Worm (Caenorhabditis elegans): ENCODE results near the gene grd-10.
A peak's percentile ranks its signal among the peaks of the same experiment; 100 is the strongest.
"Not testable (repeated sequence)": the region's sequence is repeated elsewhere in the genome, so short reads cannot be mapped to it uniquely, and the experiment has no call there.

The grd-10 gene

ce11 chrIV:3440848-3441247 is at the start of gene grd-10:
Gene grd-10 (plus strand): TSS chrIV:3441055.
- TF ChIP-seq lin-38 (GFP tag; IDR thresholded peaks at IDR 0.05) (no peak), hlh-11 (tag; optimal IDR thresholded peaks at IDR 0.05) (no peak), mes-2 (tag; optimal IDR thresholded peaks at IDR 0.05; ENCODE audit: poor library complexity, severe bottlenecking) (no peak), T20F7.1 (GFP tag; optimal IDR thresholded peaks at IDR 0.05) (no peak), gei-8 (GFP tag; optimal IDR thresholded peaks at IDR 0.05) (no peak), spr-3 (GFP tag; optimal IDR thresholded peaks at IDR 0.05) (no peak), lir-3 (tag; optimal IDR thresholded peaks at IDR 0.05) (no peak), nhr-111 (GFP tag; optimal IDR thresholded peaks at IDR 0.05) (no peak), ceh-44 (GFP tag; IDR thresholded peaks at IDR 0.05) (no peak), nhr-42 (GFP tag; IDR thresholded peaks at IDR 0.05) (no peak), T26A8.4 (GFP tag; IDR thresholded peaks at IDR 0.05) (no peak), daf-19 (GFP tag; conservative IDR thresholded peaks at IDR 0.05) (no peak)

DNA sequence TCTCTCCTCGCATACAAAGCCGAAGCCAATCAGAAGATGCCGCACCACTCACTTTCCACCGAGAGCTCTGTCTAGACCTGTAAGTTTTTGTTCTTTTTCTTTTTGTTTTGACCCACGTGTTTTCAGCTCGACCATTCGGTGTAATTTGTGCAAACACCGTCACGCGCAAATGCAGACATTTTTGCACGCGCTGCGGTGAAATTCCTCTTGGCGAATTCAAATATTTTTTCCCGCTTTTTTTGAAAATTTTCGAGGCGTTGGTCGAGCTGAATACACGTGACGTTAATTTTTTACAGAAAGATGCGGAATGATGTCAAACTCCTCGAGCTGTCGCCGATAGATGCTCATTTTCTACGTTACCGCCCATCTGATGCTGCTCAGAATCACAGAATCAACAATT is 46.8 kb upstream of the grd-10 start, which contains the start of gene C04C3.4:
TSS of gene C04C3.4 (plus strand) at position 301 of the 400 bp plus-strand sequence.
- TF ChIP-seq nhr-111, unc-130, mxl-3 (GFP tag; optimal IDR thresholded peaks at IDR 0.05): not testable (repeated sequence)

ce11 chrIV:3395581-3395980 is 45.3 kb upstream of the grd-10 start, which contains the start of gene C04C3.14:
Gene C04C3.14 (plus strand): TSS chrIV:3395881.
- TF ChIP-seq nhr-10 (tag; optimal IDR thresholded peaks at IDR 0.05): no peak
- no peak for TF ChIP-seq Y75B8A.6 (GFP tag; IDR thresholded peaks at IDR 0.05)
- TF ChIP-seq mdt-29 (GFP tag; IDR thresholded peaks at IDR 0.05): no peak
- TF ChIP-seq daf-8 (GFP tag; IDR thresholded peaks at IDR 0.05): no peak

ce11 chrIV:3398078-3398477 is 42.8 kb upstream of the grd-10 start:
- TF ChIP-seq D1046.2 (GFP tag; IDR thresholded peaks at IDR 0.05): no peak
- TF ChIP-seq lim-7 (GFP tag; IDR thresholded peaks at IDR 0.05): no peak
- no peak for TF ChIP-seq tag-97 (GFP tag; IDR thresholded peaks at IDR 0.05)
- no peak for TF ChIP-seq dmd-6 (GFP tag; IDR thresholded peaks at IDR 0.05)
- no peak for TF ChIP-seq ces-1 (GFP tag; optimal IDR thresholded peaks at IDR 0.05)
- TF ChIP-seq sdz-12 (GFP tag; optimal IDR thresholded peaks at IDR 0.05): no peak
- no peak for TF ChIP-seq ceh-20 (GFP tag; IDR thresholded peaks at IDR 0.05)
- TF ChIP-seq arid-1 (GFP tag; conservative IDR thresholded peaks at IDR 0.05): no peak
- TF ChIP-seq hlh-11 (tag; optimal IDR thresholded peaks at IDR 0.05): no peak
- no peak for TF ChIP-seq hif-1 (tag; optimal IDR thresholded peaks at IDR 0.05)
- TF ChIP-seq madf-9 (GFP tag; conservative IDR thresholded peaks at IDR 0.05): no peak
- TF ChIP-seq nhr-11 (tag; optimal IDR thresholded peaks at IDR 0.05): no peak
- TF ChIP-seq Y105C5A.15 (GFP tag; IDR thresholded peaks at IDR 0.05): 0 out of 2 replicates have a peak, but pooled peaks have one; percentile 29
- no peak for TF ChIP-seq madf-5 (GFP tag; IDR thresholded peaks at IDR 0.05)
- TF ChIP-seq daf-12 (tag; optimal IDR thresholded peaks at IDR 0.05): no peak
- peak in 1 of 2 experiments; percentile 89 for TF ChIP-seq unc-62 (GFP tag; optimal IDR thresholded peaks at IDR 0.05 in 1 of 2)
- TF ChIP-seq unc-62 (tag; optimal IDR thresholded peaks at IDR 0.05): no peak
- no peak for TF ChIP-seq nhr-42 (GFP tag; IDR thresholded peaks at IDR 0.05)
- no peak for TF ChIP-seq php-3 (GFP tag; IDR thresholded peaks at IDR 0.05)
- TF ChIP-seq nhr-76 (tag; optimal IDR thresholded peaks at IDR 0.05): no peak
- no peak for TF ChIP-seq lir-3 (tag; optimal IDR thresholded peaks at IDR 0.05)
- TF ChIP-seq set-16 (GFP tag; IDR thresholded peaks at IDR 0.05): peak; percentile 82
- TF ChIP-seq dmd-8 (GFP tag; IDR thresholded peaks at IDR 0.05): no peak
